Fruit fly (Drosophila melanogaster) whole organism, embryonic: ENCODE results near the gene Exo70.

Experiments
- BtbVII ChIP-seq: fragments of 200-800 bp; sonication (Bioruptor generic); optimal IDR thresholded peaks from 3 replicates; lab custom pipeline; 2017; ENCODE audit warnings: missing biosample characterization, mild to moderate bottlenecking, missing genetic modification characterization
- CG10979 ChIP-seq: fragments of 200-800 bp; sonication (Bioruptor generic); optimal IDR thresholded peaks from 2 replicates; lab custom pipeline; 2018; ENCODE audit warnings: missing biosample characterization, mild to moderate bottlenecking, missing genetic modification characterization, moderate library complexity
- CG11093 ChIP-seq: fragments of 200-800 bp; sonication (Bioruptor generic); IDR thresholded peaks from 3 replicates; pipeline ENCODE4 v1.3.6; 2022; ENCODE audit warnings: missing biosample characterization, missing genetic modification characterization
- CG11456 ChIP-seq: fragments of 200-800 bp; sonication (Bioruptor generic); IDR thresholded peaks from 3 replicates; pipeline ENCODE4 v1.3.6; 2022; ENCODE audit warnings: missing biosample characterization, missing genetic modification characterization
- CG11695 ChIP-seq: fragments of 200-800 bp; sonication (Bioruptor generic); IDR thresholded peaks from 3 replicates; pipeline ENCODE4 v1.3.6; 2022; ENCODE audit warnings: missing biosample characterization, missing genetic modification characterization
- CG14710 ChIP-seq: fragments of 200-800 bp; sonication (Bioruptor generic); optimal IDR thresholded peaks from 3 replicates; lab custom pipeline; 2019; ENCODE audit warnings: missing biosample characterization, mild to moderate bottlenecking, missing genetic modification characterization, moderate library complexity
- CG16779 ChIP-seq: fragments of 200-800 bp; sonication (Bioruptor generic); IDR thresholded peaks from 2 replicates; pipeline ENCODE4 v1.3.6; 2022; ENCODE audit warnings: missing biosample characterization, missing genetic modification characterization
- CG17568 ChIP-seq: fragments of 200-800 bp; sonication (Bioruptor generic); optimal IDR thresholded peaks from 2 replicates; lab custom pipeline; 2018; ENCODE audit warnings: missing biosample characterization, mild to moderate bottlenecking, missing genetic modification characterization, moderate library complexity
- CG18011 ChIP-seq: fragments of 200-800 bp; sonication (Bioruptor generic); optimal IDR thresholded peaks from 2 replicates; lab custom pipeline; 2017; ENCODE audit warnings: missing biosample characterization, missing genetic modification characterization, mild to moderate bottlenecking, moderate library complexity, missing genotype
- CG2199 ChIP-seq: fragments of 200-800 bp; sonication (Bioruptor generic); IDR thresholded peaks from 3 replicates; pipeline ENCODE4 v1.3.6; 2022; ENCODE audit warnings: missing biosample characterization, missing genetic modification characterization
- CG2712 ChIP-seq: fragments of 200-800 bp; optimal IDR thresholded peaks from 3 replicates; lab custom pipeline; 2019; ENCODE audit warnings: missing biosample characterization, mild to moderate bottlenecking, missing genetic modification characterization, moderate library complexity
- CG3163 ChIP-seq: fragments of 200-800 bp; sonication (Bioruptor generic); optimal IDR thresholded peaks from 3 replicates; lab custom pipeline; 2016; ENCODE audit warnings: missing biosample characterization, missing genetic modification characterization
- CG32532 ChIP-seq: fragments of 200-800 bp; sonication (Bioruptor generic); IDR thresholded peaks from 2 replicates; pipeline ENCODE4 v1.3.6; 2022; ENCODE audit warnings: missing biosample characterization, missing genetic modification characterization
- CG32767 ChIP-seq: fragments of 200-800 bp; sonication (Bioruptor generic); IDR thresholded peaks from 2 replicates; pipeline ENCODE4 v1.3.6; 2022; ENCODE audit warnings: missing biosample characterization, missing genetic modification characterization
- CG32772 ChIP-seq: fragments of 200-800 bp; sonication (Bioruptor generic); IDR thresholded peaks from 2 replicates; pipeline ENCODE4 v1.3.6; 2022; ENCODE audit warnings: missing biosample characterization, missing genetic modification characterization
- CG3281 ChIP-seq: fragments of 200-800 bp; sonication (Bioruptor generic); optimal IDR thresholded peaks from 3 replicates; lab custom pipeline; 2017; ENCODE audit warnings: missing biosample characterization, mild to moderate bottlenecking, missing genetic modification characterization
- CG33557 ChIP-seq: fragments of 200-800 bp; sonication (Bioruptor generic); optimal IDR thresholded peaks from 2 replicates; lab custom pipeline; 2019; ENCODE audit warnings: missing biosample characterization, mild to moderate bottlenecking, missing genetic modification characterization, moderate library complexity
- CG43689 ChIP-seq: fragments of 200-800 bp; sonication (Bioruptor generic); IDR thresholded peaks from 2 replicates; pipeline ENCODE4 v1.3.6; 2022; ENCODE audit warnings: missing biosample characterization, missing genetic modification characterization
- CG4707 ChIP-seq: fragments of 200-800 bp; sonication (Bioruptor generic); optimal IDR thresholded peaks from 2 replicates; lab custom pipeline; 2018; ENCODE audit warnings: missing biosample characterization, mild to moderate bottlenecking, missing genetic modification characterization, moderate library complexity
- CG6765 ChIP-seq: fragments of 200-800 bp; sonication (Bioruptor generic); optimal IDR thresholded peaks from 3 replicates; lab custom pipeline; 2017; ENCODE audit warnings: missing biosample characterization, mild to moderate bottlenecking, missing genetic modification characterization
- CG6791 ChIP-seq: fragments of 200-800 bp; sonication (Bioruptor generic); IDR thresholded peaks from 3 replicates; pipeline ENCODE4 v1.3.6; 2022; ENCODE audit warnings: missing biosample characterization, missing genetic modification characterization; ENCODE audit not compliant: partially characterized antibody
- D19B ChIP-seq: fragments of 200-800 bp; sonication (Bioruptor generic); optimal IDR thresholded peaks from 2 replicates; lab custom pipeline; 2017; ENCODE audit warnings: missing biosample characterization, mild to moderate bottlenecking, missing genetic modification characterization
- E2f1 ChIP-seq: fragments of 200-800 bp; sonication (Bioruptor generic); IDR thresholded peaks from 2 replicates; pipeline ENCODE4 v1.3.6; 2022; ENCODE audit warnings: missing biosample characterization, missing genetic modification characterization
- H15 ChIP-seq: fragments of 200-800 bp; sonication (Bioruptor generic); IDR thresholded peaks from 3 replicates; pipeline ENCODE4 v1.3.6; 2022; ENCODE audit warnings: missing biosample characterization, missing genetic modification characterization
- Hsf ChIP-seq: fragments of 200-800 bp; sonication (Bioruptor generic); optimal IDR thresholded peaks from 3 replicates; lab custom pipeline; 2016; ENCODE audit warnings: missing biosample characterization, missing genetic modification characterization
- Med ChIP-seq: fragments of 200-800 bp; sonication (Bioruptor generic); peaks from one replicate; lab custom pipeline; 2016; ENCODE audit warnings: missing biosample characterization, missing genetic modification characterization, mild to moderate bottlenecking, inconsistent platforms, moderate library complexity
- Meics ChIP-seq: fragments of 200-800 bp; sonication (Bioruptor generic); optimal IDR thresholded peaks from 2 replicates; lab custom pipeline; 2017; ENCODE audit warnings: missing biosample characterization, mild to moderate bottlenecking, missing genetic modification characterization
- Mes4 ChIP-seq: fragments of 200-800 bp; sonication (Bioruptor generic); optimal IDR thresholded peaks from 2 replicates; lab custom pipeline; 2016; ENCODE audit warnings: missing biosample characterization, missing genetic modification characterization
- Oaz ChIP-seq: fragments of 200-800 bp; sonication (Bioruptor generic); IDR thresholded peaks from 2 replicates; pipeline ENCODE4 v1.3.6; 2022; ENCODE audit warnings: missing biosample characterization, missing genetic modification characterization
- Ptx1 ChIP-seq: fragments of 200-800 bp; sonication (Bioruptor generic); IDR thresholded peaks from 2 replicates; pipeline ENCODE4 v1.3.6; 2022; ENCODE audit warnings: missing biosample characterization, missing genetic modification characterization
- Side ChIP-seq: fragments of 200-800 bp; sonication (Bioruptor generic); optimal IDR thresholded peaks from 2 replicates; lab custom pipeline; 2016; ENCODE audit warnings: missing biosample characterization, missing genetic modification characterization
- Spps ChIP-seq: fragments of 200-800 bp; sonication (Bioruptor generic); optimal IDR thresholded peaks from 2 replicates; lab custom pipeline; 2018; ENCODE audit warnings: missing biosample characterization, mild to moderate bottlenecking, missing genetic modification characterization
- Stat92E ChIP-seq, 3 experiments: fragments of >200 bp in 2 of 3; fragments of 200-800 bp in 1 of 3; sonication (Bioruptor generic) in 1 of 3; optimal IDR thresholded peaks; 2 replicates each; lab custom pipeline; 2017 to 2019; ENCODE audit warnings: missing biosample characterization in 3 of 3, missing genetic modification characterization in 3 of 3, mild to moderate bottlenecking in 1 of 3, moderate library complexity in 1 of 3
- Usf ChIP-seq: fragments of 200-800 bp; sonication (Bioruptor generic); optimal IDR thresholded peaks from 2 replicates; lab custom pipeline; 2017; ENCODE audit warnings: missing genotype, missing biosample characterization, missing genetic modification characterization
- Vsx1 ChIP-seq: fragments of 200-800 bp; sonication (Bioruptor generic); optimal IDR thresholded peaks from 2 replicates; lab custom pipeline; 2017; ENCODE audit warnings: missing biosample characterization, mild to moderate bottlenecking, missing genetic modification characterization, missing genetic modification reagents
- ara ChIP-seq: fragments of 200-800 bp; sonication (Bioruptor generic); IDR thresholded peaks from 2 replicates; pipeline ENCODE4 v1.3.6; 2022; ENCODE audit warnings: missing biosample characterization, missing genetic modification characterization
- ci ChIP-seq: fragments of 200-800 bp; sonication (Bioruptor generic); IDR thresholded peaks from 3 replicates; pipeline ENCODE4 v1.3.6; 2022; ENCODE audit warnings: missing biosample characterization, missing genetic modification characterization
- crc ChIP-seq: fragments of 200-800 bp; sonication (Bioruptor generic); optimal IDR thresholded peaks from 2 replicates; lab custom pipeline; 2016; ENCODE audit warnings: missing biosample characterization, missing genetic modification characterization
- eyg ChIP-seq: fragments of 200-800 bp; sonication (Bioruptor generic); optimal IDR thresholded peaks from 3 replicates; lab custom pipeline; 2016; ENCODE audit warnings: missing biosample characterization, missing genetic modification characterization
- gem ChIP-seq: fragments of 200-800 bp; sonication (Bioruptor generic); optimal IDR thresholded peaks from 2 replicates; lab custom pipeline; 2019; ENCODE audit warnings: missing biosample characterization, mild to moderate bottlenecking, missing genetic modification characterization, moderate library complexity
- kah ChIP-seq: fragments of 200-800 bp; sonication (Bioruptor generic); optimal IDR thresholded peaks from 2 replicates; lab custom pipeline; 2018; ENCODE audit warnings: missing biosample characterization, mild to moderate bottlenecking, missing genetic modification characterization
- lmd ChIP-seq: fragments of 200-800 bp; sonication (Bioruptor generic); IDR thresholded peaks from 2 replicates; pipeline ENCODE4 v1.3.6; 2022; ENCODE audit warnings: missing biosample characterization, missing genetic modification characterization
- nerfin-1 ChIP-seq: fragments of 200-800 bp; sonication (Bioruptor generic); optimal IDR thresholded peaks from 3 replicates; lab custom pipeline; 2019; ENCODE audit warnings: missing biosample characterization, mild to moderate bottlenecking, missing genetic modification characterization, moderate library complexity
- slp2 ChIP-seq: fragments of 200-800 bp; sonication (Bioruptor generic); optimal IDR thresholded peaks from 2 replicates; lab custom pipeline; 2016; ENCODE audit warnings: missing biosample characterization, missing genetic modification characterization
- sr ChIP-seq: fragments of 200-800 bp; sonication (Bioruptor generic); IDR thresholded peaks from 3 replicates; pipeline ENCODE4 v1.3.6; 2022; ENCODE audit warnings: missing biosample characterization, missing genetic modification characterization
- tin ChIP-seq: fragments of 200-800 bp; sonication (Bioruptor generic); optimal IDR thresholded peaks from 3 replicates; lab custom pipeline; 2016; ENCODE audit warnings: missing biosample characterization, missing genetic modification characterization
- trh ChIP-seq: fragments of 200-800 bp; sonication (Bioruptor generic); optimal IDR thresholded peaks from 2 replicates; lab custom pipeline; 2016; ENCODE audit warnings: missing biosample characterization, missing genetic modification characterization
- unc-4 ChIP-seq: fragments of 200-800 bp; sonication (Bioruptor generic); IDR thresholded peaks from 2 replicates; pipeline ENCODE4 v1.3.6; 2022; ENCODE audit warnings: missing biosample characterization, missing genetic modification characterization; ENCODE audit not compliant: partially characterized antibody
- unpg ChIP-seq: fragments of 200-800 bp; sonication (Bioruptor generic); optimal IDR thresholded peaks from 3 replicates; lab custom pipeline; 2018; ENCODE audit warnings: missing biosample characterization, mild to moderate bottlenecking, missing genetic modification characterization, moderate library complexity
- zfh2 ChIP-seq: fragments of 200-800 bp; sonication (Bioruptor generic); optimal IDR thresholded peaks from 2 replicates; lab custom pipeline; 2016; ENCODE audit warnings: missing biosample characterization, missing genetic modification characterization

Exo70 gene

DNA sequence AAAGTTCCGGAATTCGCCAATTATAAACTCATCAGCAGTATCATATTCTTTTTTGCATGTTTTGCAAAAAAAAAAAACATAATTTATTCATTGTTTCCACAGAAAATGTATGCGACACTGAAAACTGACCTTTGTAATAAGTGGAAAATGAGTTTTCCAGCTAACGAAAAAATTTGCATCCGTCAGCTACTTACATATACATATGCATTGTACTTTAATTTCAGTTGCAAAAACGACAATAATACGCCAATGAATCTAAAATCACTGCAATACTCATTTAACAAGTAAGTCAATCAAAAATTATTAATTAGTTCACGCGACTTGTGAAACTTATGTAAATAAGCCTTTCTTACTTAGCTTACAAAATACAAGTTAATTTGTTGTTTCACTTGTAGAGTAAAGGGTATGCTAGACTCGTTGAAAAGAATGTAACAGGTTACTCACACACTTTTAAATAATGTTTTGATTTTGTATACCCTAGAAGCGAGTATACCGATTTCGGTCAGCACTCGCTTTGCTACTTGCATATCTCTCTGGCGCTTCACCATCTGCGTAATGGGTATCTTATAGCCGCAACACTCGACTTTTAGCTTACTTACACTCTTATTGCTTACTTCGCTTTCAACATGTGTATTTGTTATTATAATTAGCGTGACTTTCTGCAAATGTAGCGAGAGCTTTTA lies 12.7 kb upstream of the Exo70 start (continued):
- TF ChIP-seq gem (tag; lab: Kevin White, UChicago) (no peak), CG6791 (0 out of 3 replicates have a peak, but pooled peaks have one; percentile 25), zfh2 (GFP tag; lab: Kevin White, UChicago) (peak; percentile 29), CG18011 (GFP tag; lab: Kevin White, UChicago) (no peak), D19B (GFP tag; lab: Kevin White, UChicago) (no peak), Ptx1 (GFP tag; lab: Robert Waterston, UW) (peak; percentile 52; the same call in 1 of the 2 replicates), BtbVII (GFP tag; lab: Kevin White, UChicago) (no peak), slp2 (no peak), lmd (peak; percentile 32; the same call in 1 of the 2 replicates), nerfin-1 (tag; lab: Kevin White, UChicago) (no peak), H15 (GFP tag; lab: Robert Waterston, UW) (no peak), trh (GFP tag; lab: Kevin White, UChicago) (no peak), Stat92E (GFP tag; optimal IDR thresholded peaks at IDR 0.05; lab: Kevin White, UChicago) (no peak), CG10979 (tag; lab: Kevin White, UChicago) (peak; percentile 47), CG17568 (GFP tag; lab: Kevin White, UChicago) (no peak), CG32772 (GFP tag; lab: Robert Waterston, UW) (peak; percentile 50), Spps (tag; lab: Kevin White, UChicago) (no peak), Oaz (GFP tag; lab: Robert Waterston, UW) (no peak), CG4707 (no peak), CG32767 (GFP tag; lab: Robert Waterston, UW) (no peak), sr (no peak), kah (GFP tag; lab: Kevin White, UChicago) (no peak), CG33557 (GFP tag; lab: Kevin White, UChicago) (no peak), crc (GFP tag; lab: Kevin White, UChicago) (no peak), ci (GFP tag; lab: Robert Waterston, UW) (no peak; the same call in 2 of the 3 replicates), Side (GFP tag; lab: Kevin White, UChicago) (no peak), tin (peak; percentile 14), ara (GFP tag; lab: Robert Waterston, UW) (no peak; the same call in 1 of the 2 replicates), CG3281 (GFP tag; lab: Kevin White, UChicago) (no peak), CG11456 (peak; percentile 65; the same call in 2 of the 3 replicates), eyg (GFP tag; lab: Kevin White, UChicago) (peak; percentile 16), Usf (GFP tag; lab: Kevin White, UChicago) (no peak), Hsf (GFP tag; lab: Kevin White, UChicago) (peak; percentile 36), Med (GFP tag; lab: Kevin White, UChicago) (peak; percentile 86), CG11695 (GFP tag; lab: Robert Waterston, UW) (0 out of 3 replicates have a peak, but pooled peaks have one; percentile 16), CG14710 (tag; lab: Kevin White, UChicago) (peak; percentile 6), CG11093 (GFP tag; lab: Robert Waterston, UW) (peak; percentile 15; the same call in 1 of the 3 replicates), Meics (GFP tag; lab: Kevin White, UChicago) (no peak), CG2199 (GFP tag; lab: Robert Waterston, UW) (0 out of 3 replicates have a peak, but pooled peaks have one; percentile 18), CG6765 (no peak), CG43689 (GFP tag; lab: Robert Waterston, UW) (no peak), CG3163 (no peak), CG2712 (tag; lab: Kevin White, UChicago) (peak; percentile 45), unpg (GFP tag; lab: Kevin White, UChicago) (no peak), E2f1 (GFP tag; lab: Robert Waterston, UW) (no peak), Mes4 (no peak), CG16779 (no peak), Vsx1 (GFP tag; lab: Kevin White, UChicago) (no peak), unc-4 (GFP tag; lab: Robert Waterston, UW) (no peak), CG32532 (GFP tag; lab: Robert Waterston, UW) (peak; percentile 47; the same call in 1 of the 2 replicates)
